Fruit fly (Drosophila melanogaster): ENCODE data around the gene CG5078.

DNA sequence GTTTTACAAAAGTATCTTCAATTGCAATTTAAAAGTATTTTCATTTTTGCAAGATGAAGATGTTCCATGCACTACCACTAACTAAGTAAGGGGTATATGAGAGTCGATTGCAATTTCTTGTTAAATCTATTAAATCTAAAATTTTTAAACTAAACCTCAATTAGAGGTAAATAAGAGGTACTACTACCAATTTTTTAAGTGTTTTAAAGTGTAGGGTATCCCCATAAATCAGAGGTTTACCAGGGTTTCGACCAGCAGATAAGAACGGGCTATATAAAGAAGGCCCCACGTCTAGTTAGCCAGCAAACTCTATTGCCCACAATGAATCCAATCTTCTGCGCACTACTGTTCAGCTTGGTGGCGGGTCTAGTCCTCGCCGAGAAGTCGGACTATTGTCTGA, 45.4 kb upstream of the CG5078 start, which contains the start of gene mag:
- TF ChIP-seq CG8478 (optimal IDR thresholded peaks at IDR 0.05) (no peak), CTCF (optimal IDR thresholded peaks at IDR 0.05) (no peak)
